Worm (Caenorhabditis elegans) whole organism, L1 larva: ENCODE measurements around the gene ZC21.8.

ENCODE experiments used
- aha-1 ChIP-seq: fragments of 150-350 bp; optimal IDR thresholded peaks from 2 replicates; lab custom pipeline; 2014; ENCODE audit warnings: missing biosample characterization, missing genetic modification characterization
- dpl-1 ChIP-seq, 3 experiments: fragments of 150-350 bp in 2 of 3; sonication (generic microtip) in 1 of 3; optimal IDR thresholded peaks; 2 replicates each; lab custom pipeline; 2014 to 2017; ENCODE audit warnings: missing biosample characterization in 3 of 3, missing genetic modification characterization in 3 of 3, missing genetic modification reagents in 3 of 3
- efl-1 ChIP-seq, 4 experiments: fragments of 150-350 bp; optimal IDR thresholded peaks in 3 of 4; peaks in 1 of 4; 1 replicate in 1 of 4; 2 replicates in 3 of 4; lab custom pipeline; 2014; ENCODE audit warnings: missing biosample characterization in 2 of 4, missing genetic modification characterization in 2 of 4, missing genetic modification reagents in 2 of 4
- egl-13 ChIP-seq: sonication (generic microtip); optimal IDR thresholded peaks from 2 replicates; lab custom pipeline; 2016; ENCODE audit warnings: missing genotype, missing genetic modification reagents, missing genetic modification characterization, missing compliant biosample characterization
- hpl-2 ChIP-seq: fragments of 150-350 bp; optimal IDR thresholded peaks from 2 replicates; lab custom pipeline; 2014; ENCODE audit warnings: missing biosample characterization, missing genetic modification reagents, missing genetic modification characterization
- lir-3 ChIP-seq: sonication (generic microtip); optimal IDR thresholded peaks from 2 replicates; lab custom pipeline; 2016; ENCODE audit warnings: mild to moderate bottlenecking, missing genetic modification characterization, moderate library complexity, missing compliant biosample characterization; ENCODE audit not compliant: poor library complexity
- nhr-12 ChIP-seq: sonication (generic microtip); optimal IDR thresholded peaks from 2 replicates; lab custom pipeline; 2017; ENCODE audit warnings: missing biosample characterization, missing genetic modification characterization
- nhr-77 ChIP-seq: fragments of 150-350 bp; optimal IDR thresholded peaks from 2 replicates; lab custom pipeline; 2014; ENCODE audit warnings: missing biosample characterization, missing genetic modification characterization
- snpc-4 ChIP-seq: fragments of 150-350 bp; optimal IDR thresholded peaks from 2 replicates; lab custom pipeline; 2014; ENCODE audit warnings: missing biosample characterization, missing genetic modification characterization
- sox-4 ChIP-seq: sonication (generic microtip); optimal IDR thresholded peaks from 2 replicates; lab custom pipeline; 2016; ENCODE audit warnings: missing genetic modification characterization, missing compliant biosample characterization

ce11 chrIII:8520589-8520988, 803 bp upstream of the ZC21.8 start:
- TF ChIP-seq nhr-77 (tag; lab: Kevin White, UChicago) (peak; percentile 54), dpl-1 (GFP tag; optimal IDR thresholded peaks at IDR 0.05; lab: Kevin White, UChicago) (no peak), snpc-4 (no peak), lir-3 (tag; lab: Kevin White, UChicago) (no peak), aha-1 (no peak), egl-13 (tag; lab: Kevin White, UChicago) (no peak), hpl-2 (no peak), sox-4 (no peak), nhr-12 (no peak), efl-1 (optimal IDR thresholded peaks at IDR 0.05; lab: Kevin White, UChicago) (no peak), efl-1 (GFP tag; optimal IDR thresholded peaks at IDR 0.05 in 1 of 2; lab: Kevin White, UChicago) (peak in 1 of 2 experiments; percentile 82)
